Worm (Caenorhabditis elegans): Measurements from ENCODE around the gene scl-17.

Gene scl-17

DNA sequence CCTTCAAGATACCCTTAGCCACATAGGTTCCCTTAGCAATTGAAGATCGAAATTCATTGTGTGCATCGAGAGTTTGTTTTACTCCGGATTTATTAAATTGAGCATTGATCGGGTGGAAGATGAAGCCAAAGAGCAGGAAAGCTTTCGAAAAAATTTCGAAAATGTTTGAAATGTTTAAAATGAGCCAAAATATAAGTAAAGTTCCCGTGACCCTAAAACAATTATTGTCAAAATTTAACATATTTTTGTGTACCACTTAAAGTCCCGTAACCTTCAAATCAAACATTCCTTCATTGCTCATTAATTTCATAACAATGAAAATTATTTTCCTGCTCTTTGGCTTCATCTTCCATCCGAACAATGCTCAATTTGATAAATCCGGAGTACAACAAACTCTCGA lies at the start of gene scl-17:
scl-17 (plus strand) TSS at position 301 of the 400 bp plus-strand sequence.
- TF ChIP-seq daf-12 (tag; optimal IDR thresholded peaks at IDR 0.05): no peak
- TF ChIP-seq ceh-9 (tag; optimal IDR thresholded peaks at IDR 0.05): no peak
- no peak for TF ChIP-seq nhr-43 (tag; optimal IDR thresholded peaks at IDR 0.05; ENCODE audit: poor library complexity, severe bottlenecking)
- no peak for TF ChIP-seq zag-1 (tag; optimal IDR thresholded peaks at IDR 0.05)
- TF ChIP-seq nhr-11 (tag; optimal IDR thresholded peaks at IDR 0.05): no peak
- TF ChIP-seq egl-27 (tag; optimal IDR thresholded peaks at IDR 0.05): no peak
- no peak for TF ChIP-seq mdl-1 (tag; optimal IDR thresholded peaks at IDR 0.05)
- no peak for TF ChIP-seq nhr-23 (tag; optimal IDR thresholded peaks at IDR 0.05)
- TF ChIP-seq hmg-11 (tag; optimal IDR thresholded peaks at IDR 0.05): no peak
- TF ChIP-seq nhr-25 (tag; optimal IDR thresholded peaks at IDR 0.05): no peak
- TF ChIP-seq fkh-2 (tag; optimal IDR thresholded peaks at IDR 0.05): no peak
- no peak for TF ChIP-seq nfya-1 (tag; optimal IDR thresholded peaks at IDR 0.05; ENCODE audit: insufficient read depth)
- TF ChIP-seq eor-1 (tag; optimal IDR thresholded peaks at IDR 0.05): no peak
- TF ChIP-seq egl-5 (tag; optimal IDR thresholded peaks at IDR 0.05): no peak
- TF ChIP-seq unc-39 (tag; optimal IDR thresholded peaks at IDR 0.05): no peak
- TF ChIP-seq lin-15B (tag; optimal IDR thresholded peaks at IDR 0.05): no peak
- TF ChIP-seq unc-62 (GFP tag; optimal IDR thresholded peaks at IDR 0.05): no peak

DNA sequence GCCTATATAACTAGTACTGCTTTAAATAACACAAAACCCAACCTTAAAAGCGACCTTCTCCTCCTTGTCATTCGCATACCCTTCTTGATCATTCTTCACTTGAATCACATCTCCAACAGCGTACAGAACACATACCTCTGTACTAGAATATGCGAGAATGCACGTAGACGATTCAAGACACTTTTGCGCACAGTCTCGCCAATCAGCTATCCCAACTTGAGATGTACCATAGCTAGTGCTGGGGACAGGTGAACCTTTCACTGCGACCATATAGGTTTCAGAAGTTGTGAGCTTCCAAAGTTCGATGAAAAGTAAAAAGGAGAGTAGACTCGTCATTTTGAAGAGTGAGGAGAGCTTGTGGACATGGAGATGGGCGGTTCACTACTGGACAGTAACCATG lies 47.3 kb upstream of the scl-17 start, which contains the start of gene F54D12.8:
F54D12.8 (minus strand) TSS at position 336 of the 400 bp plus-strand sequence.
- no peak for TF ChIP-seq fos-1 (tag; optimal IDR thresholded peaks at IDR 0.05)
- no peak for TF ChIP-seq lin-15B (tag; optimal IDR thresholded peaks at IDR 0.05)
- no peak for TF ChIP-seq nhr-23 (tag; optimal IDR thresholded peaks at IDR 0.05)
- no peak for TF ChIP-seq ztf-11 (tag; optimal IDR thresholded peaks at IDR 0.05)
- no peak for TF ChIP-seq hmg-11 (tag; optimal IDR thresholded peaks at IDR 0.05)
- no peak for TF ChIP-seq egl-5 (tag; optimal IDR thresholded peaks at IDR 0.05)
- no peak for TF ChIP-seq lsy-12 (tag; optimal IDR thresholded peaks at IDR 0.05)
- TF ChIP-seq zag-1 (tag; optimal IDR thresholded peaks at IDR 0.05): no peak
- no peak for TF ChIP-seq nhr-43 (tag; optimal IDR thresholded peaks at IDR 0.05; ENCODE audit: poor library complexity, severe bottlenecking)
- no peak for TF ChIP-seq nhr-28 (tag; optimal IDR thresholded peaks at IDR 0.05)
- TF ChIP-seq egl-27 (tag; optimal IDR thresholded peaks at IDR 0.05): no peak
- no peak for TF ChIP-seq ceh-82 (tag; optimal IDR thresholded peaks at IDR 0.05)
- TF ChIP-seq daf-12 (tag; optimal IDR thresholded peaks at IDR 0.05): no peak
- no peak for TF ChIP-seq snpc-4 (tag; optimal IDR thresholded peaks at IDR 0.05)
- TF ChIP-seq ceh-28 (tag; optimal IDR thresholded peaks at IDR 0.05): no peak
- no peak for TF ChIP-seq mml-1 (tag; optimal IDR thresholded peaks at IDR 0.05)
- no peak for TF ChIP-seq sea-2 (GFP tag; optimal IDR thresholded peaks at IDR 0.05)
- TF ChIP-seq ceh-16 (tag; optimal IDR thresholded peaks at IDR 0.05): no peak
- TF ChIP-seq tbx-2 (tag; optimal IDR thresholded peaks at IDR 0.05): no peak

DNA sequence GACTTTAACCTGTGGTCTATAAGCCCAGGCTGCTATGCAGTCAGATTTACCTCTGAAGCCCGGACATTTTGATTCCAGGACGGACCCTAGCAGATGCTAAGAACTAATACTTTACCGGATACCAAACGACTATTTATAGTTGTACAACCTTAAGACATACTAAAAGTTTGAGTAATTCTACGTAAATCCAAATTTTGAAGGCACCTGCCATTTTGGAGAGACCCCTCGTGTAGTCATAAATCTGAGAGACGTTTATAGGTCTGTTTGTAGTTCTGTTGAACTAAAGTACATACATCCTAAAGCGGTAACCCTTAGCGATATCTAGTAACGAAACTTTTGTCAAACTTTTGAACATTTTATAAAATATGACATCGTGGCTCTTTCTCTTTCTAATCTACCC lies 46.6 kb upstream of the scl-17 start, which contains the start of gene F54D12.2:
F54D12.2 (plus strand) TSS at position 301 of the 400 bp plus-strand sequence.
- TF ChIP-seq ama-1 (optimal IDR thresholded peaks at IDR 0.05) (no peak), nhr-77 (tag; optimal IDR thresholded peaks at IDR 0.05) (no peak)

- TF ChIP-seq jun-1 (tag; optimal IDR thresholded peaks at IDR 0.05) (no peak), ztf-11 (tag; optimal IDR thresholded peaks at IDR 0.05) (no peak), unc-62 (GFP tag; optimal IDR thresholded peaks at IDR 0.05) (no peak), ztf-4 (tag; optimal IDR thresholded peaks at IDR 0.05) (no peak), hmg-11 (tag; optimal IDR thresholded peaks at IDR 0.05) (no peak), eor-1 (tag; optimal IDR thresholded peaks at IDR 0.05) (no peak), nhr-12 (tag; optimal IDR thresholded peaks at IDR 0.05) (no peak), egl-27 (tag; optimal IDR thresholded peaks at IDR 0.05) (no peak), aly-2 (tag; optimal IDR thresholded peaks at IDR 0.05) (no peak), ama-1 (optimal IDR thresholded peaks at IDR 0.05) (no peak), lin-15B (tag; optimal IDR thresholded peaks at IDR 0.05) (no peak), nhr-67 (tag; optimal IDR thresholded peaks at IDR 0.05) (no peak), mml-1 (tag; optimal IDR thresholded peaks at IDR 0.05) (no peak), sea-2 (GFP tag; optimal IDR thresholded peaks at IDR 0.05) (no peak), pha-4 (tag; optimal IDR thresholded peaks at IDR 0.05) (no peak), nhr-11 (tag; optimal IDR thresholded peaks at IDR 0.05) (no peak)
These were observed 44.9 kb upstream of the scl-17 start, which contains the start of gene F54D12.1 for ce11 chrII:1400105-1400504. F54D12.1 (plus strand) TSS chrII:1400405.

Measured in whole organism, L3 larva.